Fruit fly (Drosophila melanogaster) whole organism, embryonic: Measurements from ENCODE around the gene CG1607.

ENCODE experiments used
- Abd-B ChIP-seq: fragments of 200-800 bp; sonication (Bioruptor generic); optimal IDR thresholded peaks from 2 replicates; lab custom pipeline; 2018; ENCODE audit warnings: missing biosample characterization, mild to moderate bottlenecking, missing genetic modification characterization, moderate library complexity
- Aef1 ChIP-seq: fragments of 200-800 bp; sonication (Bioruptor generic); IDR thresholded peaks from 3 replicates; pipeline ENCODE4 v1.3.6; 2022; ENCODE audit warnings: missing biosample characterization, missing genetic modification characterization
- Bgb ChIP-seq: fragments of 200-800 bp; sonication (Bioruptor generic); IDR thresholded peaks from 2 replicates; pipeline ENCODE4 v1.3.6; 2022; ENCODE audit warnings: missing biosample characterization, missing genetic modification characterization; ENCODE audit not compliant: partially characterized antibody
- CG10654 ChIP-seq: fragments of 200-800 bp; sonication (Bioruptor generic); optimal IDR thresholded peaks from 2 replicates; lab custom pipeline; 2016; ENCODE audit warnings: missing biosample characterization, missing genetic modification characterization
- CG11093 ChIP-seq: fragments of 200-800 bp; sonication (Bioruptor generic); IDR thresholded peaks from 3 replicates; pipeline ENCODE4 v1.3.6; 2022; ENCODE audit warnings: missing biosample characterization, missing genetic modification characterization
- CG11247 ChIP-seq: fragments of 200-800 bp; sonication (Bioruptor generic); IDR thresholded peaks from 2 replicates; pipeline ENCODE4 v1.3.6; 2022; ENCODE audit warnings: missing biosample characterization, missing genetic modification characterization
- CG11560 ChIP-seq: fragments of 200-800 bp; sonication (Bioruptor generic); IDR thresholded peaks from 3 replicates; pipeline ENCODE4 v1.3.6; 2022; ENCODE audit warnings: missing biosample characterization, missing genetic modification characterization
- CG15479 ChIP-seq: fragments of 200-800 bp; sonication (Bioruptor generic); optimal IDR thresholded peaks from 3 replicates; lab custom pipeline; 2019; ENCODE audit warnings: missing biosample characterization, mild to moderate bottlenecking, missing genetic modification characterization, moderate library complexity
- CG15601 ChIP-seq: fragments of 200-800 bp; sonication (Bioruptor generic); optimal IDR thresholded peaks from 3 replicates; lab custom pipeline; 2019; ENCODE audit warnings: missing biosample characterization, mild to moderate bottlenecking, missing genetic modification characterization, moderate library complexity
- CG1603 ChIP-seq: fragments of 200-800 bp; sonication (Bioruptor generic); optimal IDR thresholded peaks from 2 replicates; lab custom pipeline; 2019; ENCODE audit warnings: missing biosample characterization, mild to moderate bottlenecking, missing genetic modification characterization, moderate library complexity
- CG16815 ChIP-seq: fragments of 200-800 bp; sonication (Bioruptor generic); optimal IDR thresholded peaks from 3 replicates; lab custom pipeline; 2017; ENCODE audit warnings: missing biosample characterization, mild to moderate bottlenecking, missing genetic modification characterization
- CG17186 ChIP-seq: fragments of 200-800 bp; sonication (Bioruptor generic); optimal IDR thresholded peaks from 3 replicates; lab custom pipeline; 2017; ENCODE audit warnings: missing biosample characterization, missing genetic modification reagents, missing genetic modification characterization
- CG2875 ChIP-seq: fragments of 200-800 bp; sonication (Bioruptor generic); optimal IDR thresholded peaks from 2 replicates; lab custom pipeline; 2017; ENCODE audit warnings: missing biosample characterization, mild to moderate bottlenecking, missing genetic modification characterization, missing genetic modification reagents
- CG32767 ChIP-seq: fragments of 200-800 bp; sonication (Bioruptor generic); IDR thresholded peaks from 2 replicates; pipeline ENCODE4 v1.3.6; 2022; ENCODE audit warnings: missing biosample characterization, missing genetic modification characterization
- CG3726 ChIP-seq: fragments of 200-800 bp; sonication (Bioruptor generic); IDR thresholded peaks from 3 replicates; pipeline ENCODE4, ENCODE4 v1.3.6; 2022; ENCODE audit warnings: missing biosample characterization, missing genetic modification characterization
- CG6175 ChIP-seq: fragments of 200-800 bp; sonication (Bioruptor generic); IDR thresholded peaks from 3 replicates; pipeline ENCODE4 v1.3.6; 2022; ENCODE audit warnings: missing biosample characterization, missing genetic modification characterization
- CG8924 ChIP-seq: fragments of 200-800 bp; optimal IDR thresholded peaks from 3 replicates; lab custom pipeline; 2019; ENCODE audit warnings: missing biosample characterization, mild to moderate bottlenecking, missing genetic modification characterization, moderate library complexity
- Dp ChIP-seq: fragments of 200-800 bp; sonication (Bioruptor generic); optimal IDR thresholded peaks from 2 replicates; lab custom pipeline; 2018; ENCODE audit warnings: missing biosample characterization, mild to moderate bottlenecking, missing genetic modification characterization, moderate library complexity
- Fer2 ChIP-seq: fragments of 200-800 bp; sonication (Bioruptor generic); optimal IDR thresholded peaks from 2 replicates; lab custom pipeline; 2018; ENCODE audit warnings: missing biosample characterization, mild to moderate bottlenecking, missing genetic modification characterization, moderate library complexity
- Gsc ChIP-seq: fragments of 200-800 bp; sonication (Bioruptor generic); IDR thresholded peaks from 2 replicates; pipeline ENCODE4 v1.3.6; 2022; ENCODE audit warnings: missing biosample characterization, missing genetic modification characterization
- H15 ChIP-seq: fragments of 200-800 bp; sonication (Bioruptor generic); IDR thresholded peaks from 3 replicates; pipeline ENCODE4 v1.3.6; 2022; ENCODE audit warnings: missing biosample characterization, missing genetic modification characterization
- Hand ChIP-seq: fragments of 200-800 bp; sonication (Bioruptor generic); optimal IDR thresholded peaks from 2 replicates; lab custom pipeline; 2017; ENCODE audit warnings: mild to moderate bottlenecking, missing biosample characterization, missing genetic modification reagents, missing genetic modification characterization
- MTF-1 ChIP-seq: fragments of 200-800 bp; sonication (Bioruptor generic); optimal IDR thresholded peaks from 2 replicates; lab custom pipeline; 2018; ENCODE audit warnings: missing biosample characterization, mild to moderate bottlenecking, missing genetic modification characterization, borderline replicate concordance
- Mes4 ChIP-seq: fragments of 200-800 bp; sonication (Bioruptor generic); optimal IDR thresholded peaks from 2 replicates; lab custom pipeline; 2016; ENCODE audit warnings: missing biosample characterization, missing genetic modification characterization
- Mrtf ChIP-seq: fragments of 200-800 bp; sonication (Bioruptor generic); IDR thresholded peaks from 3 replicates; pipeline ENCODE4 v1.3.6; 2022; ENCODE audit warnings: missing biosample characterization, missing genetic modification characterization
- Nf-YA ChIP-seq: fragments of 200-800 bp; sonication (Bioruptor generic); IDR thresholded peaks from 2 replicates; pipeline ENCODE4 v1.3.6; 2022; ENCODE audit warnings: missing biosample characterization, missing genetic modification characterization
- Nf-YB ChIP-seq: fragments of 200-800 bp; sonication (Bioruptor generic); optimal IDR thresholded peaks from 3 replicates; lab custom pipeline; 2019; ENCODE audit warnings: missing biosample characterization, mild to moderate bottlenecking, missing genetic modification characterization, moderate library complexity
- NfI ChIP-seq: fragments of 200-800 bp; sonication (Bioruptor generic); optimal IDR thresholded peaks from 3 replicates; lab custom pipeline; 2018; ENCODE audit warnings: missing biosample characterization, mild to moderate bottlenecking, missing genetic modification characterization, moderate library complexity
- PHDP ChIP-seq: fragments of 200-800 bp; sonication (Bioruptor generic); optimal IDR thresholded peaks from 3 replicates; lab custom pipeline; 2018; ENCODE audit warnings: missing biosample characterization, mild to moderate bottlenecking, missing genetic modification characterization, moderate library complexity
- Ptx1 ChIP-seq: fragments of 200-800 bp; sonication (Bioruptor generic); IDR thresholded peaks from 2 replicates; pipeline ENCODE4 v1.3.6; 2022; ENCODE audit warnings: missing biosample characterization, missing genetic modification characterization
- Ravus ChIP-seq: fragments of 200-800 bp; sonication (Bioruptor generic); IDR thresholded peaks from 2 replicates; pipeline ENCODE4 v1.3.6; 2022; ENCODE audit warnings: missing biosample characterization, missing genetic modification characterization
- Sox100B ChIP-seq: fragments of 200-800 bp; sonication (Bioruptor generic); optimal IDR thresholded peaks from 3 replicates; lab custom pipeline; 2018; ENCODE audit warnings: missing biosample characterization, mild to moderate bottlenecking, missing genetic modification characterization
- Spps ChIP-seq: fragments of 200-800 bp; sonication (Bioruptor generic); optimal IDR thresholded peaks from 2 replicates; lab custom pipeline; 2018; ENCODE audit warnings: missing biosample characterization, mild to moderate bottlenecking, missing genetic modification characterization
- Sry-δ ChIP-seq: fragments of 200-800 bp; sonication (Bioruptor generic); optimal IDR thresholded peaks from 2 replicates; lab custom pipeline; 2016; ENCODE audit warnings: missing biosample characterization, missing genetic modification characterization
- Xrp1 ChIP-seq: fragments of 200-800 bp; sonication (Bioruptor generic); IDR thresholded peaks from 2 replicates; pipeline ENCODE4 v1.3.6; 2022; ENCODE audit warnings: missing biosample characterization, missing genetic modification characterization
- fru ChIP-seq: fragments of >200 bp; optimal IDR thresholded peaks from 2 replicates; lab custom pipeline; 2017
- grau ChIP-seq: fragments of 200-800 bp; optimal IDR thresholded peaks from 3 replicates; lab custom pipeline; 2019; ENCODE audit warnings: missing biosample characterization, mild to moderate bottlenecking, missing genetic modification characterization, moderate library complexity
- h ChIP-seq: fragments of >200 bp; optimal IDR thresholded peaks from 2 replicates; lab custom pipeline; 2017
- knrl ChIP-seq: fragments of 200-800 bp; sonication (Bioruptor generic); IDR thresholded peaks from 3 replicates; pipeline ENCODE4 v1.3.6; 2022; ENCODE audit warnings: missing biosample characterization, missing genetic modification characterization; ENCODE audit not compliant: partially characterized antibody
- lov ChIP-seq, 2 experiments: fragments of 200-800 bp in 1 of 2; fragments of >200 bp in 1 of 2; sonication (Bioruptor generic) in 1 of 2; IDR thresholded peaks in 1 of 2; optimal IDR thresholded peaks in 1 of 2; 2 replicates in 1 of 2; 3 replicates in 1 of 2; pipeline versions ENCODE4 v1.3.6 to Lab custom; 2017 to 2022; ENCODE audit warnings: missing biosample characterization in 1 of 2, missing genetic modification characterization in 1 of 2
- maf-S ChIP-seq: fragments of 200-800 bp; sonication (Bioruptor generic); optimal IDR thresholded peaks from 2 replicates; lab custom pipeline; 2016; ENCODE audit warnings: missing biosample characterization, missing genetic modification characterization
- mirr ChIP-seq: fragments of 200-800 bp; sonication (Bioruptor generic); optimal IDR thresholded peaks from 3 replicates; lab custom pipeline; 2018; ENCODE audit warnings: missing biosample characterization, mild to moderate bottlenecking, missing genetic modification characterization
- onecut ChIP-seq: fragments of 200-800 bp; sonication (Bioruptor generic); IDR thresholded peaks from 2 replicates; pipeline ENCODE4 v1.3.6; 2022; ENCODE audit warnings: missing biosample characterization, missing genetic modification characterization
- pum ChIP-seq: fragments of 200-800 bp; sonication (Bioruptor generic); optimal IDR thresholded peaks from 2 replicates; lab custom pipeline; 2016; ENCODE audit warnings: missing biosample characterization, missing genetic modification characterization
- seq ChIP-seq: fragments of 200-800 bp; sonication (Bioruptor generic); IDR thresholded peaks from 2 replicates; pipeline ENCODE4 v1.3.6; 2022; ENCODE audit warnings: missing biosample characterization, missing genetic modification characterization
- slou ChIP-seq: fragments of 200-800 bp; sonication (Bioruptor generic); optimal IDR thresholded peaks from 3 replicates; lab custom pipeline; 2016; ENCODE audit warnings: missing biosample characterization, missing genetic modification characterization
- so ChIP-seq: fragments of 200-800 bp; sonication (Bioruptor generic); IDR thresholded peaks from 3 replicates; pipeline ENCODE4 v1.3.6; 2022; ENCODE audit warnings: missing biosample characterization, missing genetic modification characterization
- sqz ChIP-seq: fragments of 200-800 bp; sonication (Bioruptor generic); optimal IDR thresholded peaks from 3 replicates; lab custom pipeline; 2018; ENCODE audit warnings: missing biosample characterization, mild to moderate bottlenecking, missing genetic modification characterization
- sug ChIP-seq: fragments of 200-800 bp; optimal IDR thresholded peaks from 2 replicates; lab custom pipeline; 2019; ENCODE audit warnings: missing biosample characterization, mild to moderate bottlenecking, missing genetic modification characterization, moderate library complexity
- tap ChIP-seq: fragments of 200-800 bp; optimal IDR thresholded peaks from 3 replicates; lab custom pipeline; 2019; ENCODE audit warnings: missing biosample characterization, mild to moderate bottlenecking, missing genetic modification characterization, moderate library complexity
- usp ChIP-seq: fragments of >200 bp; optimal IDR thresholded peaks from 2 replicates; lab custom pipeline; 2017; ENCODE audit warnings: missing biosample characterization, missing genetic modification characterization
- yki ChIP-seq: fragments of >200 bp; optimal IDR thresholded peaks from 3 replicates; lab custom pipeline; 2018

CG1607 gene

dm6 chr3R:31384108-31384507 lies 2.2 kb downstream of the CG1607 start (continued):
- TF ChIP-seq CG15479 (GFP tag; lab: Kevin White, UChicago) (no peak), Dp (peak; percentile 20), Aef1 (GFP tag; lab: Robert Waterston, UW) (peak; percentile 97), Gsc (GFP tag; lab: Robert Waterston, UW) (peak; percentile 96), lov (optimal IDR thresholded peaks at IDR 0.05; lab: Kevin White, UChicago) (no peak), lov (GFP tag; IDR thresholded peaks at IDR 0.05; lab: Robert Waterston, UW) (peak; percentile 95), NfI (GFP tag; lab: Kevin White, UChicago) (peak; percentile 97), Sox100B (GFP tag; lab: Kevin White, UChicago) (peak; percentile 93), sqz (GFP tag; lab: Kevin White, UChicago) (peak; percentile 57), CG17186 (GFP tag; lab: Kevin White, UChicago) (peak; percentile 81), CG32767 (GFP tag; lab: Robert Waterston, UW) (peak; percentile 94), Mes4 (GFP tag; lab: Kevin White, UChicago) (peak; percentile 95), grau (tag; lab: Kevin White, UChicago) (peak; percentile 97), CG16815 (GFP tag; lab: Kevin White, UChicago) (peak; percentile 96), Ravus (GFP tag; lab: Robert Waterston, UW) (peak; percentile 90), pum (GFP tag; lab: Kevin White, UChicago) (peak; percentile 99), CG15601 (tag; lab: Kevin White, UChicago) (peak; percentile 94), CG8924 (tag; lab: Kevin White, UChicago) (peak; percentile 96), Fer2 (tag; lab: Kevin White, UChicago) (peak; percentile 84), slou (peak; percentile 95), PHDP (tag; lab: Kevin White, UChicago) (peak; percentile 97), Spps (tag; lab: Kevin White, UChicago) (peak; percentile 87), usp (GFP tag; lab: Kevin White, UChicago) (no peak), tap (tag; lab: Kevin White, UChicago) (peak; percentile 90), MTF-1 (GFP tag; lab: Kevin White, UChicago) (peak; percentile 73), knrl (no peak; the same call in 2 of the 3 replicates), Bgb (GFP tag; lab: Robert Waterston, UW) (no peak), yki (lab: Kevin White, UChicago) (no peak), CG11247 (peak; percentile 97), onecut (peak; percentile 89), mirr (peak; percentile 75), CG2875 (peak; percentile 95), CG6175 (GFP tag; lab: Robert Waterston, UW) (peak; percentile 97), fru (lab: Kevin White, UChicago) (no peak), CG11093 (GFP tag; lab: Robert Waterston, UW) (peak; percentile 97), CG3726 (GFP tag; lab: Robert Waterston, UW) (peak; percentile 97), Xrp1 (GFP tag; lab: Robert Waterston, UW) (peak; percentile 98), so (peak; percentile 97), CG1603 (peak; percentile 95), H15 (GFP tag; lab: Robert Waterston, UW) (peak; percentile 96), CG11560 (tag; lab: Robert Waterston, UW) (peak; percentile 91), maf-S (GFP tag; lab: Kevin White, UChicago) (peak; percentile 97), sug (tag; lab: Kevin White, UChicago) (peak; percentile 88), CG10654 (GFP tag; lab: Kevin White, UChicago) (peak; percentile 96), Sry-δ (peak; percentile 69), Nf-YB (GFP tag; lab: Kevin White, UChicago) (peak; percentile 85), Nf-YA (GFP tag; lab: Robert Waterston, UW) (peak; percentile 88), Hand (GFP tag; lab: Kevin White, UChicago) (peak; percentile 87), h (lab: Kevin White, UChicago) (no peak), Abd-B (GFP tag; lab: Kevin White, UChicago) (peak; percentile 97), Ptx1 (peak; percentile 99), seq (GFP tag; lab: Robert Waterston, UW) (peak; percentile 97), Mrtf (GFP tag; lab: Robert Waterston, UW) (peak; percentile 97)
